Worm (Caenorhabditis elegans): ENCODE data around the gene jbts-14.
"Not testable (repeated sequence)": the region's sequence is repeated elsewhere in the genome, so short reads cannot be mapped to it uniquely, and the experiment has no call there.

The jbts-14 gene

ce11 chrX:8723840-8724239, 19.7 kb downstream of the jbts-14 start:
- TF ChIP-seq dao-5 (tag; optimal IDR thresholded peaks at IDR 0.05) (no peak), W03F9.2 (tag; optimal IDR thresholded peaks at IDR 0.05) (no peak), him-1 (tag; optimal IDR thresholded peaks at IDR 0.05) (no peak)

ce11 chrX:8727306-8727705, 23.2 kb downstream of the jbts-14 start, which contains the start of gene EGAP4.1:
EGAP4.1 (minus strand) TSS chrX:8727406.
- no peak for TF ChIP-seq him-1 (tag; optimal IDR thresholded peaks at IDR 0.05)
- TF ChIP-seq W03F9.2 (tag; optimal IDR thresholded peaks at IDR 0.05), result no peak
- TF ChIP-seq dao-5 (tag; optimal IDR thresholded peaks at IDR 0.05), result no peak

DNA sequence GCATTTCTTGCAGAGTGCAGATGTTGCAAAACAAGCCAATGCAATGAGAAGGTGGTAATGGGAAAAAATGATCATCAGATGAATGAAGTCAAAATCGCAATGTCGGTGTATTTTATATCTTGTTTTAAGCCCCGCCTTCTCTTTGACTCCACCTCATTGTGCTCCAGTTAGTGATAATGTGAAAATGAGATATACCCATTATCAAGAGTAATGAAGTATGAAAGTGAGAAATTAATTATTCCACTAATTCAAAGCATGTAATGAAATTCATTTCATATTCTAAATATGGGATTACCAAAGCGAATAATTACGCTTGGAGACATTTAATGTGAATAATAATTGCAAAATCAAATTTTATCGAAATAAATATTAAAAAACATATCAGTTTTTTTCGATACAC, 27.7 kb downstream of the jbts-14 start, which contains the start of gene M02D8.6:
Gene M02D8.6 (minus strand): TSS at position 101 of the 400 bp plus-strand sequence.
- TF ChIP-seq W03F9.2, him-1, dao-5 (tag; optimal IDR thresholded peaks at IDR 0.05): not testable (repeated sequence)

- no peak for TF ChIP-seq him-1 (tag; optimal IDR thresholded peaks at IDR 0.05)
- TF ChIP-seq dao-5 (tag; optimal IDR thresholded peaks at IDR 0.05), result no peak
- peak; percentile 68 for TF ChIP-seq W03F9.2 (tag; optimal IDR thresholded peaks at IDR 0.05)
Observed at ce11 chrX:8736965-8737464, 32.9 kb downstream of the jbts-14 start, which contains the start of gene M02D8.3. M02D8.3 (minus strand) TSS chrX:8737015.

DNA sequence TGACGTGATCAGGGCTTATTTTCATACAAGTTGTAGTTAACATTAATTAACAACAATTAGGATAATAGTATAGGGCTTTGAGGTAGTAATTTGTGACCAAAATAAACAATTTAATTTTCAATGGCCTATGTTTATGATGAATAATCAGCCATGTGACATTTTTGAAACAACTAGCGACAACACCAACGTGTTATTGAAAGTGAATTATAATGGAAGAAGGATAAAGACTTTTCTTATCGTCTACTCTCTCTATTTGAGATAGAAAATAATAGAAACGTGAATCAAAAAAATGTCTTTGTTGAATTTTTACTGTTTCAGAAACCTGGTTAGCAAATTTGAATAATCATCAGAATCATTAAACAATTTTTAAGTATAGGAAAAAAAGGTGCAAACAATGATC, 33.7 kb downstream of the jbts-14 start:
- no peak for TF ChIP-seq dao-5 (tag; optimal IDR thresholded peaks at IDR 0.05)
- no peak for TF ChIP-seq him-1 (tag; optimal IDR thresholded peaks at IDR 0.05)
- no peak for TF ChIP-seq W03F9.2 (tag; optimal IDR thresholded peaks at IDR 0.05)

DNA sequence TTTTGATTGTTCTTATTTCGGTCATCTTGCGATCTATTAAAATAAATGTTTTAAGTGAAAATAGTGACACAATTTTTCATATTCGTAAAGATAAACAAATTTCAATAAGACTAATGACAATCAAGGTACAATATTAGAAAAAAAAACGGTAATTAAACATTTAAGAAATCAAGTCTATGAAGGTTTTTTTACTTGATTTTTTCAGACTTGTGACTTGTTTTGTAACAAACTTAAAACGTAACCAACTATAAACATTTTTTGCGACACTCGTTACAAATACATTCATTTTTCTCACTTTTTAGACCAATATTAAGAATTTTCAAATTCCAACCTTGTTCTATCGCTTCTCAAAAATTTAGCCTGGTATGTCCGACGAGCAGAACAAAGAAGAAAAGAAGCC, 35.3 kb downstream of the jbts-14 start, which contains the start of gene M02D8.2:
Gene M02D8.2 (plus strand): TSS at position 301 of the 400 bp plus-strand sequence.
- TF ChIP-seq W03F9.2 (tag; optimal IDR thresholded peaks at IDR 0.05), result no peak
- no peak for TF ChIP-seq him-1 (tag; optimal IDR thresholded peaks at IDR 0.05)
- no peak for TF ChIP-seq dao-5 (tag; optimal IDR thresholded peaks at IDR 0.05)

ce11 chrX:8741629-8742170, 37.6 kb downstream of the jbts-14 start:
- TF ChIP-seq W03F9.2 (tag; optimal IDR thresholded peaks at IDR 0.05) (no peak), him-1 (tag; optimal IDR thresholded peaks at IDR 0.05) (no peak), dao-5 (tag; optimal IDR thresholded peaks at IDR 0.05) (no peak)

DNA sequence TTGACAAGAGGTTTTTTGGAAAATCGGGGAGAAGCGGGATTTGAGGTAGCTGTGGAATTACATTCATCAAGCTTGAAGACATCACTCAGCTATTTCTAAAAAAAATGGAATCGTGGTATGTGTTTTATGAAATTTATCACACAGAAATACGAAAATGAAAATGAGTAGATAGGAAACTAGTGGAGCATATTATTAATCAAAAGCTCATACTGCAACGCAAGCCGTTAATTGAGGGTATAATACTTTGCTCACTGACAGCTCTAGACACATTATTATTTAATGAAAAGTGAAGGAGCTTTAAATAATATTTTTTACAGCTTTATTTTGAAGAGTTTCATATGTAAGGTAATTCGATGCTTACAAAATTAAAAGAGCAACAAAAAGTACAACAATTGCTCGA, 38.8 kb downstream of the jbts-14 start, which contains the start of gene M02D8.7:
Gene M02D8.7 (minus strand): TSS at position 101 of the 400 bp plus-strand sequence.
- no peak for TF ChIP-seq W03F9.2 (tag; optimal IDR thresholded peaks at IDR 0.05)
- TF ChIP-seq him-1 (tag; optimal IDR thresholded peaks at IDR 0.05), result no peak
- TF ChIP-seq dao-5 (tag; optimal IDR thresholded peaks at IDR 0.05), result no peak

- TF ChIP-seq W03F9.2 (tag; optimal IDR thresholded peaks at IDR 0.05), result no peak
- TF ChIP-seq dao-5 (tag; optimal IDR thresholded peaks at IDR 0.05), result no peak
- no peak for TF ChIP-seq him-1 (tag; optimal IDR thresholded peaks at IDR 0.05)
Observed at ce11 chrX:8744192-8744985, 40.3 kb downstream of the jbts-14 start.

DNA sequence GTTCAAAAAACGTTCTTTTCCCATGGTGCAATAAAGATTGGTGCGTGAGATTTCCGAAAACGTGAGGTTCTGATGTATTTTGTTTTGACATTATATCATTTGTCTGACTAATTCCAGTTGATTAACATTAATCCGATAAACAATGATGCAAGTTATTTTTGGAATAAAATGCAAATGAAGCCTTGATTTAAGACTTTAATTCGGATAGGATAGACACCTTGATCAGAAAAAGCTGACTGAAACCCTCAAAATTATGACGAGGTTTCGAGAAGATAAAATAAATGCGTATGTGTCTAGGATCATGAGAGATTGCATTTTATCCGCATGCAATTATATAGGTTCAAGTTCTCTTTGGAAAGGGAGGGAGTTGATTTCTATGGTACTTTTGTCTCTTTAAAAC, 41.4 kb downstream of the jbts-14 start:
- TF ChIP-seq dao-5 (tag; optimal IDR thresholded peaks at IDR 0.05) (no peak), W03F9.2 (tag; optimal IDR thresholded peaks at IDR 0.05) (no peak), him-1 (tag; optimal IDR thresholded peaks at IDR 0.05) (no peak)

DNA sequence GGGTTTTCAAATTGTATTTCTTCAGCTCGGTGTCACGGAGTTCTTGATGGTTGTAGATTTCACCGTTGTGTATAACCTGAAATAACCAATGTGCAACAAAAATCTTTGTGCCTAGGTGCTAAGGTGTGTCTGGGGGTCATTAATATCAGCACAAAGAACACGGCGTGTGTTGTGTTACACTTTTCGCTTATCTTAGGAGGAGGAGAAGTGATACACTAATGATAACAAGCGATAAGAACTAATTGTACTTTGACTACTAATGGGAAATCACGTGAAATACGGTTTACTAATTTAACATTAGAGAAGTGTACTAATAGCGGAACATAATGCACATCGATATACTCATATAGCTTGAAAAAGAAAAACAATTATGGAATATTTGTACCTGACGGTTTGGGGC, 46.1 kb downstream of the jbts-14 start:
- TF ChIP-seq him-1 (tag; optimal IDR thresholded peaks at IDR 0.05), result no peak

DNA sequence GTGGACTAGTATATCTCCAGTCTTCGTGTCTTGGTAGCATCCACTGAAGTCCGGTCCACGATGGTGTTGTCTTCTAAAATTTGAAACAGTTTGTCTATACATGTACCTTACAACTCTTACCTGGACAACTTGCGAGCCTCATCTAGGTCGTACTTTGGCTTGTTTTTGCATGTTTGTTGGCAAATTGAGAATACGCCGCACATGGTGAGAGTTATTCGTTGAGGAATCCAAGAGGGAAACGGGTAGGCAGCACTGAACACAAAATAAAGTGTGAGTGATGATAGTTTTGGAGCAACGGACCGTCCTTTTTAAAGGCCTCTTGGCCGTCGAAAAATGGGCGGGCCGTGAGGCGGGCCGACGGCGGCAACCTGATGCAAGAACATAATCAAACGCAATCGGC, 46.6 kb downstream of the jbts-14 start, which contains the start of gene asns-2:
Gene asns-2 (minus strand): TSS at position 282 of the 400 bp plus-strand sequence.
- TF ChIP-seq W03F9.2 (tag; optimal IDR thresholded peaks at IDR 0.05) (no peak), him-1 (tag; optimal IDR thresholded peaks at IDR 0.05) (no peak), dao-5 (tag; optimal IDR thresholded peaks at IDR 0.05) (no peak)

- no peak for TF ChIP-seq W03F9.2 (tag; optimal IDR thresholded peaks at IDR 0.05)
- TF ChIP-seq dao-5 (tag; optimal IDR thresholded peaks at IDR 0.05), result no peak
- no peak for TF ChIP-seq him-1 (tag; optimal IDR thresholded peaks at IDR 0.05)
Observed at ce11 chrX:8752546-8752945, 48.4 kb downstream of the jbts-14 start.

DNA sequence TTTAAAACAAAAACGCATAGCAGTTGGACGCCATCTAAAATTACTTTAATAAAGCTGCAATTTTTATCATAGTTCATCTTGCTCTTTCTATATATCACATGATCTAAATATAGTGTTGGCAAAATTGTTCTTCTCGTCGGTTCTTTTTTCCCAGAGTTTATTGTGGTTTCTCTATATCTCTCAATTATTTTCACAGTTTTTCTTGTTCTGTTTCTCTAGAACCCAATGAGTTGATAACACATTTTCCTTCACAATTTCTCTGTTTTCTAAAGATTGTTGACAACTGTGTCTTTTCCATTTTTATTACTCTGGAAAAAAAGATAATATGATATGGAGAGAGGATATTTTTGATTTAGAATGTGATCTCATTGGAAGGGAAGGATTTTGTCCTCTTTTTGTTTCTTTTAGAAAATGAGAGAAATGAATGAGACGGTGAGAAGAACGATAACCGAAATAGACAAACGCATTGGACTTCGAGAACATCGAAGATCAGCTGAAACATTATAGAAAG, 50.2 kb downstream of the jbts-14 start:
- no peak for TF ChIP-seq W03F9.2 (tag; optimal IDR thresholded peaks at IDR 0.05)
- no peak for TF ChIP-seq him-1 (tag; optimal IDR thresholded peaks at IDR 0.05)
- TF ChIP-seq dao-5 (tag; optimal IDR thresholded peaks at IDR 0.05), result no peak
